Fruit fly (Drosophila melanogaster) whole organism, embryonic: Measurements from ENCODE around the gene CG9338.

Experiments used
- Atf-2 ChIP-seq: fragments of 200-800 bp; sonication (Bioruptor generic); optimal IDR thresholded peaks from 2 replicates; lab custom pipeline; 2016; ENCODE audit warnings: missing biosample characterization, missing genetic modification characterization
- CG10543 ChIP-seq: fragments of 200-800 bp; sonication (Bioruptor generic); optimal IDR thresholded peaks from 3 replicates; lab custom pipeline; 2017; ENCODE audit warnings: missing biosample characterization, mild to moderate bottlenecking, missing genetic modification characterization, moderate library complexity
- CG11504 ChIP-seq: fragments of 200-800 bp; sonication (Bioruptor generic); optimal IDR thresholded peaks from 3 replicates; lab custom pipeline; 2019; ENCODE audit warnings: missing biosample characterization, mild to moderate bottlenecking, missing genetic modification characterization, moderate library complexity
- CG1233 ChIP-seq: fragments of 200-800 bp; sonication (Bioruptor generic); optimal IDR thresholded peaks from 4 replicates; lab custom pipeline; 2018; ENCODE audit warnings: missing biosample characterization, mild to moderate bottlenecking, missing genetic modification characterization
- CG13287 ChIP-seq: fragments of 200-800 bp; sonication (Bioruptor generic); IDR thresholded peaks from 2 replicates; pipeline ENCODE4 v1.3.6; 2022; ENCODE audit warnings: missing biosample characterization, missing genetic modification characterization; ENCODE audit not compliant: partially characterized antibody
- CG13296 ChIP-seq: fragments of 200-800 bp; sonication (Bioruptor generic); optimal IDR thresholded peaks from 3 replicates; lab custom pipeline; 2018; ENCODE audit warnings: missing biosample characterization, mild to moderate bottlenecking, missing genetic modification characterization
- CG14441 ChIP-seq: fragments of 200-800 bp; sonication (Bioruptor generic); IDR thresholded peaks from 2 replicates; pipeline ENCODE4 v1.3.6; 2022; ENCODE audit warnings: missing biosample characterization, missing genetic modification characterization
- CG1529 ChIP-seq: fragments of 200-800 bp; sonication (Bioruptor generic); optimal IDR thresholded peaks from 3 replicates; lab custom pipeline; 2018; ENCODE audit warnings: missing biosample characterization, missing genetic modification characterization
- CG15514 ChIP-seq: fragments of 200-800 bp; sonication (Bioruptor generic); optimal IDR thresholded peaks from 3 replicates; lab custom pipeline; 2017; ENCODE audit warnings: missing biosample characterization, missing genetic modification characterization, mild to moderate bottlenecking, moderate library complexity, missing genetic modification reagents
- CG15601 ChIP-seq: fragments of 200-800 bp; sonication (Bioruptor generic); optimal IDR thresholded peaks from 3 replicates; lab custom pipeline; 2019; ENCODE audit warnings: missing biosample characterization, mild to moderate bottlenecking, missing genetic modification characterization, moderate library complexity
- CG1602 ChIP-seq: fragments of 200-800 bp; sonication (Bioruptor generic); optimal IDR thresholded peaks from 3 replicates; lab custom pipeline; 2016; ENCODE audit warnings: missing biosample characterization, missing genetic modification characterization
- CG2199 ChIP-seq: fragments of 200-800 bp; sonication (Bioruptor generic); IDR thresholded peaks from 3 replicates; pipeline ENCODE4 v1.3.6; 2022; ENCODE audit warnings: missing biosample characterization, missing genetic modification characterization
- CG6175 ChIP-seq: fragments of 200-800 bp; sonication (Bioruptor generic); IDR thresholded peaks from 3 replicates; pipeline ENCODE4 v1.3.6; 2022; ENCODE audit warnings: missing biosample characterization, missing genetic modification characterization
- CG6254 ChIP-seq: fragments of 200-800 bp; sonication (Bioruptor generic); optimal IDR thresholded peaks from 3 replicates; lab custom pipeline; 2017; ENCODE audit warnings: mild to moderate bottlenecking, missing biosample characterization, missing genetic modification reagents, missing genetic modification characterization
- CG6854 ChIP-seq: fragments of 200-800 bp; sonication (Bioruptor generic); optimal IDR thresholded peaks from 3 replicates; lab custom pipeline; 2017; ENCODE audit warnings: missing biosample characterization, mild to moderate bottlenecking, missing genetic modification characterization
- CG7357 ChIP-seq: fragments of 200-800 bp; sonication (Bioruptor generic); IDR thresholded peaks from 3 replicates; pipeline ENCODE4 v1.3.6; 2022; ENCODE audit warnings: missing biosample characterization, missing genetic modification characterization
- CG7928 ChIP-seq: fragments of 200-800 bp; sonication (Bioruptor generic); optimal IDR thresholded peaks from 2 replicates; lab custom pipeline; 2017; ENCODE audit warnings: missing biosample characterization, mild to moderate bottlenecking, missing genetic modification characterization
- CG8765 ChIP-seq: fragments of 200-800 bp; sonication (Bioruptor generic); IDR thresholded peaks from 2 replicates; pipeline ENCODE4 v1.3.6; 2022; ENCODE audit warnings: missing biosample characterization, missing genetic modification characterization
- CTCF ChIP-seq: fragments of 200-800 bp; sonication (Bioruptor generic); optimal IDR thresholded peaks from 2 replicates; lab custom pipeline; 2017; ENCODE audit warnings: missing biosample characterization, mild to moderate bottlenecking, missing genetic modification characterization, moderate library complexity
- CrebB ChIP-seq: fragments of 200-800 bp; sonication (Bioruptor generic); optimal IDR thresholded peaks from 3 replicates; lab custom pipeline; 2018; ENCODE audit warnings: missing biosample characterization, mild to moderate bottlenecking, missing genetic modification characterization
- Dp ChIP-seq: fragments of 200-800 bp; sonication (Bioruptor generic); optimal IDR thresholded peaks from 2 replicates; lab custom pipeline; 2018; ENCODE audit warnings: missing biosample characterization, mild to moderate bottlenecking, missing genetic modification characterization, moderate library complexity
- Dref ChIP-seq: fragments of 200-800 bp; sonication (Bioruptor generic); IDR thresholded peaks from 2 replicates; pipeline ENCODE4 v1.3.6; 2022; ENCODE audit warnings: missing biosample characterization, missing genetic modification characterization
- Drgx ChIP-seq: fragments of 200-800 bp; sonication (Bioruptor generic); IDR thresholded peaks from 2 replicates; pipeline ENCODE4 v1.3.6; 2022; ENCODE audit warnings: missing biosample characterization, missing genetic modification characterization
- E2f2 ChIP-seq: fragments of 200-800 bp; sonication (Bioruptor generic); IDR thresholded peaks from 2 replicates; pipeline ENCODE4 v1.3.6; 2022; ENCODE audit warnings: missing biosample characterization, missing genetic modification characterization
- Ets97D ChIP-seq: fragments of 200-800 bp; sonication (Bioruptor generic); optimal IDR thresholded peaks from 3 replicates; lab custom pipeline; 2016; ENCODE audit warnings: missing biosample characterization, missing genetic modification characterization
- Fer1 ChIP-seq: fragments of 200-800 bp; sonication (Bioruptor generic); optimal IDR thresholded peaks from 2 replicates; lab custom pipeline; 2017; ENCODE audit warnings: missing biosample characterization, mild to moderate bottlenecking, missing genetic modification characterization
- GATAe ChIP-seq: fragments of 200-800 bp; sonication (Bioruptor generic); conservative IDR thresholded peaks from 2 replicates; pipeline ENCODE4 v1.3.6; 2022; ENCODE audit warnings: missing biosample characterization, missing genetic modification characterization
- H15 ChIP-seq: fragments of 200-800 bp; sonication (Bioruptor generic); IDR thresholded peaks from 3 replicates; pipeline ENCODE4 v1.3.6; 2022; ENCODE audit warnings: missing biosample characterization, missing genetic modification characterization
- HLHmδ ChIP-seq: fragments of 200-800 bp; sonication (Bioruptor generic); optimal IDR thresholded peaks from 2 replicates; lab custom pipeline; 2018; ENCODE audit warnings: missing biosample characterization, mild to moderate bottlenecking, missing genetic modification characterization, moderate library complexity
- HmgZ ChIP-seq: fragments of 200-800 bp; sonication (Bioruptor generic); optimal IDR thresholded peaks from 2 replicates; lab custom pipeline; 2018; ENCODE audit warnings: missing biosample characterization, mild to moderate bottlenecking, missing genetic modification characterization
- Lim3 ChIP-seq: fragments of 200-800 bp; sonication (Bioruptor generic); IDR thresholded peaks from 2 replicates; pipeline ENCODE4 v1.3.6; 2022; ENCODE audit warnings: missing biosample characterization, missing genetic modification characterization
- Med ChIP-seq: fragments of 200-800 bp; sonication (Bioruptor generic); peaks from one replicate; lab custom pipeline; 2016; ENCODE audit warnings: missing biosample characterization, missing genetic modification characterization, mild to moderate bottlenecking, inconsistent platforms, moderate library complexity
- NfI ChIP-seq: fragments of 200-800 bp; sonication (Bioruptor generic); optimal IDR thresholded peaks from 3 replicates; lab custom pipeline; 2018; ENCODE audit warnings: missing biosample characterization, mild to moderate bottlenecking, missing genetic modification characterization, moderate library complexity
- Sox102F ChIP-seq: fragments of 200-800 bp; sonication (Bioruptor generic); optimal IDR thresholded peaks from 2 replicates; lab custom pipeline; 2018; ENCODE audit warnings: missing biosample characterization, mild to moderate bottlenecking, missing genetic modification characterization, moderate library complexity
- bowl ChIP-seq: fragments of 200-800 bp; sonication (Bioruptor generic); IDR thresholded peaks from 2 replicates; pipeline ENCODE4 v1.3.6; 2022; ENCODE audit warnings: missing biosample characterization, missing genetic modification characterization
- ci ChIP-seq: fragments of 200-800 bp; sonication (Bioruptor generic); IDR thresholded peaks from 3 replicates; pipeline ENCODE4 v1.3.6; 2022; ENCODE audit warnings: missing biosample characterization, missing genetic modification characterization
- cwo ChIP-seq: fragments of 200-800 bp; sonication (Bioruptor generic); optimal IDR thresholded peaks from 3 replicates; lab custom pipeline; 2017; ENCODE audit warnings: missing biosample characterization, missing genetic modification characterization, mild to moderate bottlenecking, moderate library complexity, missing genetic modification reagents
- disco-r ChIP-seq: fragments of 200-800 bp; sonication (Bioruptor generic); optimal IDR thresholded peaks from 2 replicates; lab custom pipeline; 2016; ENCODE audit warnings: missing biosample characterization, missing genetic modification characterization
- fd64A ChIP-seq: fragments of 200-800 bp; sonication (Bioruptor generic); optimal IDR thresholded peaks from 3 replicates; lab custom pipeline; 2018; ENCODE audit warnings: missing biosample characterization, mild to moderate bottlenecking, missing genetic modification characterization
- ftz-f1 ChIP-seq: fragments of 200-800 bp; sonication (Bioruptor generic); optimal IDR thresholded peaks from 2 replicates; lab custom pipeline; 2016; ENCODE audit warnings: missing biosample characterization, missing genetic modification characterization
- inv ChIP-seq: fragments of 200-800 bp; sonication (Bioruptor generic); IDR thresholded peaks from 2 replicates; pipeline ENCODE4 v1.3.6; 2022; ENCODE audit warnings: missing biosample characterization, missing genetic modification characterization; ENCODE audit not compliant: partially characterized antibody
- ken ChIP-seq: fragments of 200-800 bp; sonication (Bioruptor generic); IDR thresholded peaks from 3 replicates; pipeline ENCODE4 v1.3.6; 2022; ENCODE audit warnings: missing biosample characterization, missing genetic modification characterization
- nerfin-2 ChIP-seq: fragments of 200-800 bp; sonication (Bioruptor generic); IDR thresholded peaks from 2 replicates; pipeline ENCODE4 v1.3.6; 2022; ENCODE audit warnings: missing biosample characterization, missing genetic modification characterization; ENCODE audit not compliant: partially characterized antibody
- pita ChIP-seq: fragments of 200-800 bp; sonication (Bioruptor generic); optimal IDR thresholded peaks from 2 replicates; lab custom pipeline; 2017; ENCODE audit warnings: missing biosample characterization, mild to moderate bottlenecking, missing genetic modification characterization
- repo ChIP-seq: fragments of 200-800 bp; sonication (Bioruptor generic); optimal IDR thresholded peaks from 2 replicates; lab custom pipeline; 2016; ENCODE audit warnings: missing biosample characterization, missing genetic modification characterization
- sqz ChIP-seq: fragments of 200-800 bp; sonication (Bioruptor generic); optimal IDR thresholded peaks from 3 replicates; lab custom pipeline; 2018; ENCODE audit warnings: missing biosample characterization, mild to moderate bottlenecking, missing genetic modification characterization
- ttk ChIP-seq: fragments of 200-800 bp; sonication (Bioruptor generic); IDR thresholded peaks from 2 replicates; pipeline ENCODE4 v2.1.2; 2022; ENCODE audit warnings: missing biosample characterization, missing genetic modification characterization
- vnd ChIP-seq: fragments of 200-800 bp; sonication (Bioruptor generic); IDR thresholded peaks from 3 replicates; pipeline ENCODE4 v1.3.6; 2022; ENCODE audit warnings: missing biosample characterization, missing genetic modification characterization; ENCODE audit not compliant: partially characterized antibody

Gene CG9338

DNA sequence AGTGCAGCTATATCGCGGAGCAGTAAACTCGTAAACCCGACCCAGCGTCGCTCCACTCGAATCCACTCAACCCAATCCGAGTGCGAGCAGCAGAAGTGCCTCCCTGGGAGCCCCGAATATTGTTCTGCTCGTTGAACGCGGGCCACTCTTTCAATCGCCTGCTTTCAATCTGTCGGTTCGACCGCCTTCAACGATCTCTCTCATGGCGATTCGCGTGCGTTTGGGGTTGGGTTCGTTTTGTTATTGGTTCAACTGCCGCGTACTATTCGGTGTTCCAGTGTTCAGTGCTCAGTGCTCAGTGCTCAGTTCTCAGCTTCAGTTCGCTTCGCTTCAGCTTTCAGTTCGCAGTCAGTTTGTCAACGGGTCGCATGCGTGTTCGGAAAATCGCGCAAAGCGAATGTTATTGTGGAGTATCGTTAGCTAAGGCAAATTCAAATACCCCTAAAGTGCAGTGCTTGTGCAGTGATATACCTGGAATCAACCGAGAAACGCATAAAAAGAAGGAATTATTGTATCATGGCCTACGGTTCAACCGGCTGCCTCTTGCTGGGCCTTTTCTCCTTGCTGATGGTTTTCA lies 24.5 kb upstream of the CG9338 start, which contains the start of gene CG31676 (continued):
- TF ChIP-seq CG6175 (0 out of 3 replicates have a peak, but pooled peaks have one; percentile 23), CrebB (peak; percentile 54), CG10543 (peak; percentile 45), CG14441 (no peak), CG6854 (GFP tag; lab: Kevin White, UChicago) (peak; percentile 45), vnd (GFP tag; lab: Robert Waterston, UW) (no peak), CG1602 (GFP tag; lab: Kevin White, UChicago) (no peak)
- TF ChIP-seq, all 482 proteins: peak for 51

DNA sequence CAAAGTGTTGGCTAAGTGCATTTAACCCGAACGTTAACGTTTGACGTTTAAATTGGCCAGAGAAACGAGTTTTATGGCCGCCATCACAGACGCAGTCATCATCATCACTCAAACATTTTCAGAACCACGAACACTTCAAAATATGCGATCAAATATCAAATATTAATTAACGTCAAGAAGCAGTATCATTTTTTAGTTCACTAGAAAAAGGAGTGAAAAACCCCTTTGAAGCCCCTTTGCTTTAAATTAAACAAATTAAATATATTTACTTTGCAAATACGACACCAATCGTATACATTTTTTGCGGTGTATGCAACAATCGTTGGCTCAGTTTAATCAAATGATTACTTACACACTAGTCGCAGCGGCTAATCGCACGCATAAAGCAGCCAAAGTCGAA lies 20.6 kb upstream of the CG9338 start:
- TF ChIP-seq CG13287 (no peak), Sox102F (GFP tag; lab: Kevin White, UChicago) (peak; percentile 5), Med (GFP tag; lab: Kevin White, UChicago) (peak; percentile 19), ci (0 out of 3 replicates have a peak, but pooled peaks have one; percentile 9), cwo (GFP tag; lab: Kevin White, UChicago) (no peak), Dref (no peak), Drgx (GFP tag; lab: Robert Waterston, UW) (peak; percentile 49; the same call in 1 of the 2 replicates)

DNA sequence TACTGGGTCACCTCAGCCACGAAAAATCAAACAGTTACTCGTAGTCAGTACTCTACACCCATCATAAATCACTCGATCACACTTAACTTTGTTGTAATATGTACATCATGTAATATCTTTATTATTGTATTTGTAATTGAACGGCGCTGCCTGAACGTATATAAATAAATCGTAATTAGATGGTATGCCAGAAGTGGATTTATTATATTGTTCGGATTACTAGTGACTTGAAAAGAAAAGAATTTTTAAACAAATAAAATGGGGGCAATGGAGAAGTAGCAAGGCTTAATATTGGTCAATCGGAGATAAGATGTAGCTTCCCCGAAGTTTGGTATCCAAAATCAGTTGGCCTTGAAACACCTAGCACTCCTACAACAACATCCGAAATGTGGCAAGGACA lies 16.0 kb upstream of the CG9338 start, which contains the start of gene CG14402:
TSS of gene CG14402 (plus strand) at position 301 of the 400 bp plus-strand sequence.
- TF ChIP-seq fd64A (GFP tag; lab: Kevin White, UChicago) (no peak), GATAe (no peak), ttk (no peak), CG6254 (GFP tag; lab: Kevin White, UChicago) (no peak), NfI (GFP tag; lab: Kevin White, UChicago) (no peak), Fer1 (GFP tag; lab: Kevin White, UChicago) (no peak), ken (GFP tag; lab: Robert Waterston, UW) (no peak), Lim3 (no peak), CG1233 (GFP tag; lab: Kevin White, UChicago) (no peak), H15 (no peak), bowl (GFP tag; lab: Robert Waterston, UW) (no peak), disco-r (GFP tag; lab: Kevin White, UChicago) (no peak), CG8765 (GFP tag; lab: Robert Waterston, UW) (no peak), ftz-f1 (GFP tag; lab: Kevin White, UChicago) (no peak), CG10543 (no peak), Ets97D (GFP tag; lab: Kevin White, UChicago) (no peak), HLHmδ (GFP tag; lab: Kevin White, UChicago) (no peak)

dm6 chr2L:20851592-20851991 lies 13.4 kb upstream of the CG9338 start:
- TF ChIP-seq Med (GFP tag; lab: Kevin White, UChicago) (peak; percentile 39), CG15601 (peak; percentile 74), sqz (GFP tag; lab: Kevin White, UChicago) (no peak), CG7928 (GFP tag; lab: Kevin White, UChicago) (no peak), repo (no peak), CG2199 (GFP tag; lab: Robert Waterston, UW) (peak; percentile 82; the same call in 1 of the 3 replicates), Dp (GFP tag; lab: Kevin White, UChicago) (peak; percentile 45), inv (GFP tag; lab: Robert Waterston, UW) (no peak), CG13296 (no peak), pita (GFP tag; lab: Kevin White, UChicago) (peak; percentile 44), CG15514 (peak; percentile 10), CTCF (peak; percentile 79), CG7357 (GFP tag; lab: Robert Waterston, UW) (no peak), Atf-2 (GFP tag; lab: Kevin White, UChicago) (no peak), HmgZ (tag; lab: Kevin White, UChicago) (peak; percentile 33), nerfin-2 (no peak), CG11504 (tag; lab: Kevin White, UChicago) (peak; percentile 83), CG1529 (no peak), E2f2 (GFP tag; lab: Robert Waterston, UW) (peak; percentile 52)
